Worm (Caenorhabditis elegans) whole organism, L3 larva: ENCODE data around the gene cyn-6.

Source experiments
- aly-2 ChIP-seq: fragments of 150-350 bp; optimal IDR thresholded peaks from 2 replicates; lab custom pipeline; 2014; ENCODE audit warnings: missing biosample characterization, missing genetic modification characterization
- fkh-2 ChIP-seq: fragments of 150-350 bp; optimal IDR thresholded peaks from 2 replicates; lab custom pipeline; 2014; ENCODE audit warnings: missing biosample characterization, missing genetic modification reagents, missing genetic modification characterization
- nhr-25 ChIP-seq: sonication (generic microtip); optimal IDR thresholded peaks from 2 replicates; lab custom pipeline; 2017; ENCODE audit warnings: missing biosample characterization, missing genetic modification characterization
- pqm-1 ChIP-seq: fragments of 150-350 bp; optimal IDR thresholded peaks from 2 replicates; lab custom pipeline; 2017; ENCODE audit warnings: missing biosample characterization, missing genetic modification characterization, inconsistent platforms
- unc-62 ChIP-seq: fragments of 150-350 bp; sonication (generic microtip); optimal IDR thresholded peaks from 4 replicates; lab custom pipeline; 2014; ENCODE audit warnings: missing biosample characterization, missing genetic modification reagents, missing genetic modification characterization

ce11 chrIII:794984-795596 is 21.9 kb downstream of the cyn-6 start, which contains the start of gene trpp-11:
- TF ChIP-seq fkh-2 (no peak), pqm-1 (no peak), aly-2 (tag; lab: Kevin White, UChicago) (no peak), unc-62 (GFP tag; lab: Kevin White, UChicago) (no peak), nhr-25 (tag; lab: Kevin White, UChicago) (no peak)
